Fruit fly (Drosophila melanogaster) whole organism, larva: Measurements from ENCODE around the gene CG12506.

Source experiments
- noc ChIP-seq: fragments of 200-800 bp; sonication (Bioruptor generic); optimal IDR thresholded peaks from 3 replicates; lab custom pipeline; 2019; ENCODE audit warnings: missing biosample characterization, mild to moderate bottlenecking, missing genetic modification characterization, moderate library complexity

CG12506 gene

DNA sequence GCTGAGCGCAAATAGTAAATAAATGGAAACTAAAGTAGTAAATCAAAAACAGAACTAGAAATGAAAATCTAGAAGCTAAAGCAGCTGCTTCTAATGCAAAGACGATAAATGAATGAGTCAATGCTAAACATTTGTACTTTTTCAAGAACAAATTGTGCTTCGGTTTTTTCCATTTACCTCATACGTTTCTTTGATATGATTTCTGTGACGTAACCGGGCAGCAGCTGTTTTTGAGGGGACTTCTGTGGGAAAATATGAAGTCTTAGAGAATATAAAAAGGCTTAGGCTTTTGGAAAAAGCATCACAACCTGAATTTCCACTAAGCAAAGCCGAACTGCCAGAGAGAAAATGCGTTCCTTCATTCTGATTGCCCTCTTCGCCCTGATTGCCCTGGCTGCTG is at the start of gene CG12506:
Gene CG12506 (plus strand): TSS at position 301 of the 400 bp plus-strand sequence.
- TF ChIP-seq noc (tag; lab: Kevin White, UChicago) = no peak

DNA sequence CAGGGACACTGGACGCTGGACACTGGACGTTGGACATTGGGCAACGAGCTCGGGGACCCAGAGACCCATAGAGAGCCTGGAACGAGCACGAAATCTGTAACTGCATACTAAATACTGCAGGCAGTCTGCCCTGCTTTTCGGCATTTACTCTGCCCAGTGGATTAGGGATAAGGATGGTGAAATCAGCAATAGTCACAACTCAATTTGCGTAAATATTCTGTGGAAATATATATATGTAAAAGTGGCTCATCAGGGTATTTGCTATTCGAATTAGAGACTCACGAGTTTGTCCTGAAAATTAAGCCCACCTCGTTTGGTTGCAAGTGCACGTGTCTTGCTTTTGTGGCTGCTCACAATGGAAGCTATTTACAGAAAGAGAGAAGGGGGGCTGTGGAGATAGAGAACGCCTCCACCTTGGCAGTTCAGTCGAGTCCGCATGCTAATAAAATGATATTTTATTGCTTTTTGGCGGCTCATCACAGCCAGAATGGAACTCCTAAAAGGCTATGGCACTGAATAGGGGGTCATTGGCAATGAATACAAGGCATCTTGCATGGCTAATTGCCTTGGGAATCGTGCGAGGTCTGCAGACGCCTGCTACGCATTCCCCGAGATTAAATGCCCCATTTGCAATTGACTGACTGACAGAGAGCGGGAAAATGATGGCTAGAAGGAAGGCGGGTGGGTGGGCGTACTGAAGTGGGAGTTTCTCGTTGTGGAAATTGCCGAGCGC is 49.4 kb upstream of the CG12506 start:
- no peak for TF ChIP-seq noc (tag; lab: Kevin White, UChicago)

DNA sequence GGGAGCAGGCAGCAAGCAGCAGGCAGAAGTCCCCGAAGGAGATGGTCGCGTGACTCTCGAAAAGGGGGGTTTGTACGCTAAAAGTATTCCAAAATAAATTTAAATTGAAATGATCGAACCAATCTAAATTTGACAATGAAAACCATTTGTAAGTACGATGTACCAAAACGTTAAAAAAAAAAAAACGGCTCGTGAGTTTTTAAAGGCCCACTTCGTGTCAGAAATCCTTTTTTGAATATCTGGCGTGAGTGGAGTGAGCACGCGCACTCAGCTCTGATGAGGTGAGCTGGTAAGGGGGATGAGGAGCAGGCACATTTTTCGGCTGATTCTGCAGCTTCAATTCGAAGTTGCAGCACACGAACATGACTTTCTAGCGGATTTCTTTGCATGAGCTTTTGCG is 48.6 kb upstream of the CG12506 start:
- no peak for TF ChIP-seq noc (tag; lab: Kevin White, UChicago)

DNA sequence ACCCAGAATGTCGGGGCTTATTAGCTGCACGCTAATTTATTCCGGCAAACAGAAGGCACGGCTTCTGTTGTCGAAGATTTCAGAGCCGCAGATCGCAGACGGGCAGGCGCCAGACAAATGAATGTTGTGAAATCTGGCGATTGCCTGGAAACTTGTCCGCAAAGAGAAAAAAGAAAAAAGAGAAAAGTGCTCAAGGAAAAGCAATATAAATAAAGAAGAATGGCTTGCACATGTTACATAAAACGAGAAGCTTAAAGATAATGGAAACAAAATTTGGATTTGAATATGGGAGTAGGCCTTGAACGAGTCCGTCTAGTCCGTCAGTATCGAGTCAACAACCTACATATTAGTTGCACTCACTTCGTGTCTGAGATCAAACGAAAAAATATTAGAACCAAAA is 45.3 kb upstream of the CG12506 start, which contains the start of gene Hsp60B:
Gene Hsp60B (plus strand): TSS at position 301 of the 400 bp plus-strand sequence.
- TF ChIP-seq noc (tag; lab: Kevin White, UChicago) = no peak

DNA sequence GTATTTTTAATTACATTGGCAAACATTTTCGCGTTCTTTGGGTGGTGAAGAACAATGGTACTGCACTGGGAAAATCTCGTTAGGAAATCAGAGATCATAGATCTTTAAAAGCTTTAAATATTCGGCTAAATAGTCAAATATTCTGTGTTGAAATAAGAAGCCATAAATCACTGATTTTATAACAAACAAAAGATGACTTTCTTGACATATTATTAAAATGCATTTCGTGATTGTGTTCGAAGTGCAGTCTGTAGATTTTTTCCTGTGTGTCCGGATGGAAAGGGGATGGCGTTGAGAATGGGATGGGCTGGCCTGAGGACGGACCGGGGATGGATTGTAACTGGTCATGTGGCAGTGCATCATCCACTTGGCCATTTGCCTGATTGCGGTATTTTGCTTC is 41.2 kb upstream of the CG12506 start:
- TF ChIP-seq noc (tag; lab: Kevin White, UChicago) = no peak

DNA sequence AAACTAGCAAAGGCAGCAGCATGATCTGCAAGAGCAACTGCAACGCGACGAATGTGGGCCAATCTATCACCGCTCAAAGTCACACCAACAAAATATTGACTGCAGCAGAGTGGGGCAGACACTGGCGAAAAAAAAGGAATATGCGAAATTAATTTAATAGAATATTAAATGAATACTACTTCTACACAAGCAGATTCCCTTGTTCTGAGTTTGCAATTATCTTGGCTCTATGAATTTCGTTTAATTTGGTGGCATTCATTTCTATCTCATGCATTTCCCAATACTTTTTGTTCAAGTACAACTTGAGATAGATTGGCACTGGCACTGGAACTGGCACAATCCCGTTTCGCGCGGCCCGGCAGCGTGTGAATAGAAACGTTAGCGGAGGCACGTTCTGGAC is 39.2 kb upstream of the CG12506 start:
- TF ChIP-seq noc (tag; lab: Kevin White, UChicago) = no peak

DNA sequence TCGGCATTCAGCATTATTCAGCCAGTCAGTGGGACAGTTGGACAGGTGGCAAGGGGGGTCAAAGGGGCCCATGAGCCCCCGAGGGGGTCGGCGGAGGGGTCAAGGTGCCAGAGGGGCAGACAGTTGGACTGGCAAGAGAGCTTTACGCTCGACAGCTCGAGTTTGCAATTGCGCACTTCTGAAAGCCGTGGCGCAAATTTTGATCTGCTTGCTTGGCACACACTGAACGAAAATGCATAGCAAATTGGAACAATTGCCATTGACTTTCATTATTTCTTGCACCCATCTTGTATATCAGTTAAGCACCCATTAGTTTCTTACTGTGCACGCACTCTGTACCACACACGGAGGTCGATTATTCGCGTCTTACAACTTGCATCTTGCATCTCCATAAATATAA is 37.6 kb upstream of the CG12506 start:
- no peak for TF ChIP-seq noc (tag; lab: Kevin White, UChicago)

DNA sequence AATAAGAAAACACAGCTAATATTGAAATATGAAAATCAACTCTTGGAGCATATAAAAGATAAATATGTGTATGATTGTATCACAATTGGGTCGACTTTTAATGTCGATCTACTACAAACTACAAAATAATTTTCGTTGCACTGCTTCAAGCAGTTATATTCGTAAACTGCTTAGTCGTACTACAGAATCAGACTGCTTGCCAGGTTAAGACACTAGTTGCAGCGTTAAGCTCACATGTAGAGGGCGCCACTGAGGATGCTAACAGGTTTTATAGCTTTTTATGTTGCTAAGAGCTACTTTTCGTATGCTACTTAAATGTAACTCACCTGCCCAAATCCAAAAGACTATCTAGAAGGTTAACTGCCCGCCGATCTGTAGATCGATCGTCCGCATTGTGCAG is 33.3 kb upstream of the CG12506 start:
- no peak for TF ChIP-seq noc (tag; lab: Kevin White, UChicago)

DNA sequence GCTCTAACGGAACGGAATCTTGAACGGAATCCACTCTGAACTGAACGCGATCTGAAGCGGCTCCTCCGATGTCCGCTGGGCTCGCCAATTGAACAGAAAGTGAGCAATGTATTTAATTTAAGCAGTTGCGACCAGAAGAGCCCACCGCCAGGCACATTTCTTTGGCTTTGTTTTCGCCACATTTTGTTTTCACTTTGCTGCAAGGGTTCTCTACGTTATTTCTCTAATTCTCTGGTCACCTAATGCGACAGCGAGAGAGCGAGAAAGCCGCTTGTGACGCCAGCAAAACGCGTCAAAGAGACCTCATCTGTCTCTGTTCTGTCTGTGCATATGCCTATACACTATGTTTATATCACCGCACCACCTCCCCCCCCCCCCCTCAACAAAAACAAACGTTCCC is 29.1 kb upstream of the CG12506 start, which contains the start of gene Eaat2:
Gene Eaat2 (minus strand): TSS at position 101 of the 400 bp plus-strand sequence.
- TF ChIP-seq noc (tag; lab: Kevin White, UChicago) = no peak

DNA sequence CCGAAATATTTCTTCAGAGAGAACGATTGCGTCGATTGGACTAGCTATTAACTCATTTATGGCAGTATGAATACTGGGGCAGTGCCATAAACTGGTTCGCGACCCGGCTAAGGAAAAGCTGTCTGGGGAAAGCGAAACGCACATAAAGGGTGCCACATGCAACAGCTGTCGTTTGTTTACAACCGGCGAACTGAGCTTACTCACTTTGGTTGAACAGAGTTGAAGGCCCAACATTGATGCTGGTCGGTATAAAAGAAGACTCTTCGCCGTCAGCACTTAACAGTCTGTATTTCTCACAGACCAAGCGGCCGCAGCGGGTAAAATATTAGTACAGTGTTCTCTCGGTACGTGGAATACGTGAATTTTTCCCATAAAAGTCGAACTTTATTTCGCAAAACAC is 27.6 kb upstream of the CG12506 start:
- no peak for TF ChIP-seq noc (tag; lab: Kevin White, UChicago)

DNA sequence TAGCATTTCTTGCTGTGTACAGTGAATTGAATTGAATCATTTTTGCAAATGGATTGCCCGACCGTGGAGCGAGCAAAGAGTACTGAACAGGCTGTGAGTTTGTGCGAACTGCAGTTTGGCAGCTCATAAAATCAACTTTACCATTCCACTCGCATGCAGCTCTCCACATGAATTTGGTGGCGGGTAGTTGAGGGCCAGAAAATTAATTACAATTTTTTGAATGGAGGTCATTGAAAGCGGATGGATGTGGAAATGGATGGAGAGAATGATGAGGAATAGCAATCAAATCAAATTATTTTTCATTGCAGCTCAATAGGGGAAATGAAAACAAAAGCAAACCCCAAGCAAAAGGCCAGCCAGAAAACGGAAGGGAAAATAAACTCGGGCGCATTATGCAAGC is 23.7 kb upstream of the CG12506 start, which contains the start of gene GABA-B-R3:
Gene GABA-B-R3 (plus strand): TSS at position 301 of the 400 bp plus-strand sequence.
- no peak for TF ChIP-seq noc (tag; lab: Kevin White, UChicago)

DNA sequence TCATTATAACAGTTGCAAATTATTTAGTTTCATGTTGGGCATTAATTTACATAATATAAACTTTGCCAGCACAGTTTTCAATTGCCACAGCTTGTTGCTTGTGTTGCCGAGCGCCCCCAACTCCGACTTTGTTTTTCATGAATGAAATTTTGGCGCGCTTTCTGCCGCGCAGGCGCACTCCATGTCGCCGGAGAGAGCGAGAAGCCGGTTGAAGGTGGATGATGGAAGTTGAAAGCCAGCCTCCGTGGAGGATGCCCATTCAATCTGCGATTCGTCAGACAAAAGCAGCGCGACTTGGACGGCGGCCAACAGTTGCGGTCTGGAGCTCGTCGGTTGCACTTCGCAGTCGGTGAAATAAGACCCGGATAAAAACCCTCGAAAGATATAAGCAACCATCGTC is 23.0 kb upstream of the CG12506 start:
- no peak for TF ChIP-seq noc (tag; lab: Kevin White, UChicago)

DNA sequence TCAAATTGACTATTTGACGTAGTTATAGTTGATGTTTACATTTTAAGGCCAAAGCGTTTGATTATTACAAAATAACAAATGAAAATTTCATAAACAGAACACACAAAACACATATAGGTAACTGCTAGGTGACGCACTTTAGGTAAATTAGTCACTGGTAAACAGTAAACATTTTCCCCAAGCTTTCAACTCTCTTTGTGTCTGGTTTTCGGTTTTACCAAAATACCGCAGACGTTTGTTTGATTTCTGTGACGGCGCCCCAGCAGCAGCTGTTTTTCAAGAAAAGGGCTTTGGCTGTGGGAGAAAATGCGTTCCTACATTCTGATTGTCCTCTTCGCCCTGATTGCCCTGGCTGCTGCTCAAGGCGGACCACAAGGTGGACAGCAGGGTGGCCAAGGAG is 2.9 kb downstream of the CG12506 start, which contains the start of gene CG13946:
Gene CG13946 (plus strand): TSS at position 301 of the 400 bp plus-strand sequence.
- no peak for TF ChIP-seq noc (tag; lab: Kevin White, UChicago)

DNA sequence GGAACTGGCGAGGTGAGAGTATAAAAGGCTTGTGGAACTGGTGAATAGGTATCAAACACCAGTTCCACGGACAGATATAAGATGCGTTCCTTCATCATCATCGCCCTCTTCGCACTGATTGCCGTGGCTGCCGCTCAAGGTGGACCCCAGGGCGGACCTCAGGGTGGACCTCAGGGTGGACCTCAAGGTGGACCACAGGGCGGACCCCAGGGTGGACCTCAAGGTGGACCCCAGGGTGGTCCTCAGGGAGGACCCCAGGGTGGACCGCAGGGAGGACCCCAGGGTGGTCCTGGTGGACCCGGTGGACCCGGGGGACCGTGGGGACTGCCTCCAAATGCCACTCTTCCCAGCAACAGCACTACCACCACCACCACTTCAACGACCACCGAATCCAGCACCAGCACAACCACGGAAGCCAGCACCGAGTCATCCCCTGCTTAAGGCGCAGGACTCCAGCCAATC is 5.8 kb downstream of the CG12506 start, which contains the start of gene CG13947:
Gene CG13947 (plus strand): TSS at position 51 of the 462 bp plus-strand sequence.
- no peak for TF ChIP-seq noc (tag; lab: Kevin White, UChicago)

DNA sequence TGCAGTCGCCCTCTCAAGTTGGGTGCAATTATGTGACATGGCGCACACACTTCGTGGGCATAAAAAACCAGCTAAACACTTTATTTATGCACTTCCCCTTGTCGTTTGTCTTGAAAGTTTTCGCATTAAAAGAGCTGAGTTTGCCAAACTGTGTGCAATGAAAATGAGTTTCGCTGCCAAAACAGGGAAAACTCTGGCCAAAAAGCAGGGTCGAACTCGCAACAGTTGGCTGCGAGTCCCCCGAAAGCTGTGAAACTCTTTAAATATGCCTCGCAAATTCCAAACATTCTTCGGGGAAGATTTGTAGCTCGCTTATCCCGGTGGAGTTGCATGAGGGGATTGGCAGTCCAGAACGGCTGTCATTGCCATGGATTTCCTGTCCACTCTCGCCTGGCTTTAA is 6.8 kb downstream of the CG12506 start, which contains the start of gene Gr21a:
Gene Gr21a (plus strand): TSS at position 301 of the 400 bp plus-strand sequence.
- no peak for TF ChIP-seq noc (tag; lab: Kevin White, UChicago)

DNA sequence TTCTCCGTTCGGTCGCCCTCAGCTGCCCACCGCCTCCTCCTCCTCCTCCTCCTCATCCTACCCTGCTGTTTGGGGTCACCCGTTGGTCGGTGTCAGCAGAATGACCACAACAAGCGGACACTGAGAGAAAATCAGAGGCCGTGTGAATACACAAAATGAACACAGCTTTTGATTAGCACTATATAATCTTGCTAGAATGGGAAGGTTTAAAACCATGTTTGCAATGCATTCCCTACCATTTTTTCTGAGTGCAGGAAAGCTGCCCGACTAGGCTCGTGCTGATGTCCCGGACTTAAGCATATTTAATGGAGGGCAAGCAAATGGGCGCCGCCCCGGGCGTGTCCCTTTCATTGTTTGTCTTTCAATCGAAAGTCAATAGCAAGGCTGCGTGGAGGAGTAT is 7.5 kb downstream of the CG12506 start:
- TF ChIP-seq noc (tag; lab: Kevin White, UChicago) = no peak

DNA sequence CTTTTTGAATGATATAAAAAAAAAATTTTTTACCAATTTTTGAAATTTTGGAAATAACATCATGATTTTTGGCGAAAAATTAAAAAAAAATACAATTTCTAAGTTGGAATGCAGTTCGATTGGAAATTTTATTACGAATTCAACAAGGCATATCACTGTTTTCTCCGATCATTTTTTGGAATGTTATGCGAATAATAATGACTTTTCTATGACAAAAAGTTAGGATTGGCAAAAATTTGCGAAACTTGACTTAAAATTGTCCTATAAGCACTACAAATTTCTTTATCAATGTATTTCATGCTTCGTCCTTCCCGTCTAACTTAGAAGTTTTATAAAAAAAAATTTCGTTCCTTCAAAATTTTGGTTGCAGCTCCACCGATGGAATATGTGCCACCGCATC is 10.7 kb downstream of the CG12506 start, which contains the start of gene CG3544:
Gene CG3544 (plus strand): TSS at position 301 of the 400 bp plus-strand sequence.
- TF ChIP-seq noc (tag; lab: Kevin White, UChicago) = no peak
